Worm (Caenorhabditis elegans) whole organism, L3 larva: ENCODE results near the gene nspd-2.

ENCODE experiments used
- R02D3.7 ChIP-seq: fragments of 150-350 bp; optimal IDR thresholded peaks from 2 replicates; lab custom pipeline; 2014; ENCODE audit warnings: missing biosample characterization, missing genetic modification characterization
- ZK546.5 ChIP-seq: sonication (generic microtip); optimal IDR thresholded peaks from 2 replicates; lab custom pipeline; 2017; ENCODE audit warnings: missing biosample characterization, missing genetic modification characterization
- aly-2 ChIP-seq: fragments of 150-350 bp; optimal IDR thresholded peaks from 2 replicates; lab custom pipeline; 2014; ENCODE audit warnings: missing biosample characterization, missing genetic modification characterization
- ama-1 ChIP-seq: fragments of 150-350 bp; optimal IDR thresholded peaks from 2 replicates; lab custom pipeline; 2018
- ceh-16 ChIP-seq: sonication (generic microtip); optimal IDR thresholded peaks from 2 replicates; lab custom pipeline; 2017; ENCODE audit warnings: missing biosample characterization, missing genetic modification characterization
- ceh-82 ChIP-seq: fragments of 150-350 bp; optimal IDR thresholded peaks from 2 replicates; lab custom pipeline; 2014; ENCODE audit warnings: missing biosample characterization, missing genetic modification characterization
- daf-12 ChIP-seq: fragments of 150-350 bp; optimal IDR thresholded peaks from 2 replicates; lab custom pipeline; 2014; ENCODE audit warnings: missing biosample characterization, missing genetic modification reagents, missing genetic modification characterization
- egl-27 ChIP-seq: sonication (generic microtip); optimal IDR thresholded peaks from 4 replicates; lab custom pipeline; 2017; ENCODE audit warnings: missing biosample characterization, missing genetic modification reagents, missing genetic modification characterization
- egl-5 ChIP-seq: fragments of 150-350 bp; optimal IDR thresholded peaks from 2 replicates; lab custom pipeline; 2017; ENCODE audit warnings: missing biosample characterization, missing genetic modification reagents, missing genetic modification characterization, inconsistent platforms
- elt-1 ChIP-seq: fragments of 150-350 bp; optimal IDR thresholded peaks from 2 replicates; lab custom pipeline; 2014; ENCODE audit warnings: missing biosample characterization, missing genetic modification characterization
- elt-2 ChIP-seq: sonication (generic microtip); optimal IDR thresholded peaks from 2 replicates; lab custom pipeline; 2016; ENCODE audit warnings: missing genetic modification reagents, mild to moderate bottlenecking, missing genetic modification characterization, missing compliant biosample characterization
- elt-3 ChIP-seq, 3 experiments: fragments of 150-350 bp in 1 of 3; sonication (generic microtip) in 2 of 3; optimal IDR thresholded peaks; 2 replicates in 2 of 3; 4 replicates in 1 of 3; lab custom pipeline; 2014 to 2017; ENCODE audit warnings: missing biosample characterization in 3 of 3, missing genetic modification characterization in 3 of 3
- fkh-10 ChIP-seq: sonication (generic microtip); optimal IDR thresholded peaks from 2 replicates; lab custom pipeline; 2017; ENCODE audit warnings: missing biosample characterization, missing genetic modification reagents, missing genetic modification characterization
- fkh-2 ChIP-seq: fragments of 150-350 bp; optimal IDR thresholded peaks from 2 replicates; lab custom pipeline; 2014; ENCODE audit warnings: missing biosample characterization, missing genetic modification reagents, missing genetic modification characterization
- fos-1 ChIP-seq: fragments of 150-350 bp; optimal IDR thresholded peaks from 2 replicates; lab custom pipeline; 2014; ENCODE audit warnings: missing biosample characterization, missing genetic modification characterization
- hmg-11 ChIP-seq: sonication (generic microtip); optimal IDR thresholded peaks from 2 replicates; lab custom pipeline; 2016; ENCODE audit warnings: missing genetic modification characterization, missing compliant biosample characterization
- lin-15B ChIP-seq: fragments of 150-350 bp; optimal IDR thresholded peaks from 2 replicates; lab custom pipeline; 2014; ENCODE audit warnings: missing biosample characterization, missing genetic modification characterization
- lin-39 ChIP-seq: fragments of 150-350 bp; optimal IDR thresholded peaks from 2 replicates; lab custom pipeline; 2018; ENCODE audit warnings: missing biosample characterization, missing genetic modification reagents, missing genetic modification characterization
- lsy-12 ChIP-seq: sonication (generic microtip); optimal IDR thresholded peaks from 2 replicates; lab custom pipeline; 2016; ENCODE audit warnings: mild to moderate bottlenecking, missing genetic modification characterization, missing compliant biosample characterization
- mdl-1 ChIP-seq: fragments of 150-350 bp; optimal IDR thresholded peaks from 2 replicates; lab custom pipeline; 2014; ENCODE audit warnings: missing biosample characterization, missing genetic modification characterization
- mml-1 ChIP-seq: fragments of 150-350 bp; sonication (generic microtip); optimal IDR thresholded peaks from 3 replicates; lab custom pipeline; 2014; ENCODE audit warnings: missing biosample characterization, missing genetic modification characterization
- nfya-1 ChIP-seq: sonication (generic microtip); optimal IDR thresholded peaks from 2 replicates; lab custom pipeline; 2017; ENCODE audit warnings: missing genetic modification characterization, mild to moderate bottlenecking, missing compliant biosample characterization, antibody characterized with exemption, moderate library complexity; ENCODE audit not compliant: insufficient read depth
- nhr-11 ChIP-seq: fragments of 150-350 bp; optimal IDR thresholded peaks from 2 replicates; lab custom pipeline; 2014; ENCODE audit warnings: missing biosample characterization, missing genetic modification characterization
- nhr-12 ChIP-seq: fragments of 150-350 bp; optimal IDR thresholded peaks from 2 replicates; lab custom pipeline; 2014; ENCODE audit warnings: missing biosample characterization, missing genetic modification characterization
- nhr-23 ChIP-seq: fragments of 150-350 bp; optimal IDR thresholded peaks from 2 replicates; lab custom pipeline; 2014; ENCODE audit warnings: missing biosample characterization, missing genetic modification reagents, missing genetic modification characterization
- nhr-237 ChIP-seq: fragments of 150-350 bp; optimal IDR thresholded peaks from 2 replicates; lab custom pipeline; 2014; ENCODE audit warnings: missing biosample characterization, missing genetic modification characterization
- nhr-25 ChIP-seq: sonication (generic microtip); optimal IDR thresholded peaks from 2 replicates; lab custom pipeline; 2017; ENCODE audit warnings: missing biosample characterization, missing genetic modification characterization
- nhr-67 ChIP-seq: fragments of 150-350 bp; optimal IDR thresholded peaks from 2 replicates; lab custom pipeline; 2014; ENCODE audit warnings: missing biosample characterization, missing genetic modification characterization
- nhr-76 ChIP-seq: fragments of 150-350 bp; sonication (generic microtip); optimal IDR thresholded peaks from 5 replicates; lab custom pipeline; 2014; ENCODE audit warnings: missing biosample characterization, missing genetic modification characterization
- nhr-77 ChIP-seq: fragments of 150-350 bp; optimal IDR thresholded peaks from 2 replicates; lab custom pipeline; 2014; ENCODE audit warnings: missing biosample characterization, missing genetic modification characterization
- pha-4 ChIP-seq: fragments of 150-350 bp; optimal IDR thresholded peaks from 2 replicates; lab custom pipeline; 2014; ENCODE audit warnings: missing biosample characterization, missing genetic modification reagents, missing genetic modification characterization
- pqm-1 ChIP-seq: fragments of 150-350 bp; optimal IDR thresholded peaks from 2 replicates; lab custom pipeline; 2017; ENCODE audit warnings: missing biosample characterization, missing genetic modification characterization, inconsistent platforms
- sea-2 ChIP-seq: fragments of 150-350 bp; sonication (generic microtip); optimal IDR thresholded peaks from 4 replicates; lab custom pipeline; 2014; ENCODE audit warnings: missing biosample characterization, missing genetic modification reagents, missing genetic modification characterization
- snpc-4 ChIP-seq: fragments of 150-350 bp; optimal IDR thresholded peaks from 2 replicates; lab custom pipeline; 2014; ENCODE audit warnings: missing biosample characterization, missing genetic modification characterization
- tbx-2 ChIP-seq: sonication (generic microtip); optimal IDR thresholded peaks from 2 replicates; lab custom pipeline; 2016; ENCODE audit warnings: mild to moderate bottlenecking, missing genetic modification characterization, missing compliant biosample characterization
- ztf-11 ChIP-seq: fragments of 150-350 bp; optimal IDR thresholded peaks from 2 replicates; lab custom pipeline; 2014; ENCODE audit warnings: missing biosample characterization, missing genetic modification characterization
- ztf-4 ChIP-seq: fragments of 150-350 bp; optimal IDR thresholded peaks from 2 replicates; lab custom pipeline; 2014; ENCODE audit warnings: missing biosample characterization, missing genetic modification characterization

nspd-2 gene

ce11 chrIV:9854952-9855351 lies 11.1 kb downstream of the nspd-2 start:
- peak; percentile 73 for TF ChIP-seq pha-4 (tag; lab: Kevin White, UChicago)
- no peak for TF ChIP-seq aly-2 (tag; lab: Kevin White, UChicago)
- peak; percentile 64 for TF ChIP-seq elt-2
- TF ChIP-seq nhr-67 (tag; lab: Kevin White, UChicago), result no peak
- TF ChIP-seq pqm-1, result peak; percentile 39

ce11 chrIV:9855712-9856111 lies 11.9 kb downstream of the nspd-2 start, which contains the start of gene K07F5.12:
Gene K07F5.12 (plus strand): TSS chrIV:9856012.
- no peak for TF ChIP-seq nhr-12 (tag; lab: Kevin White, UChicago)
- no peak for TF ChIP-seq egl-27 (tag; lab: Kevin White, UChicago)
- TF ChIP-seq mdl-1 (tag; lab: Kevin White, UChicago), result no peak
- no peak for TF ChIP-seq elt-3 (tag; optimal IDR thresholded peaks at IDR 0.05; lab: Kevin White, UChicago)
- no peak for TF ChIP-seq fkh-2
- no peak for TF ChIP-seq daf-12 (tag; lab: Kevin White, UChicago)
- TF ChIP-seq ztf-11 (tag; lab: Kevin White, UChicago), result no peak
- TF ChIP-seq ztf-4 (tag; lab: Kevin White, UChicago), result no peak
- TF ChIP-seq lin-15B (tag; lab: Kevin White, UChicago), result no peak
- no peak for TF ChIP-seq hmg-11 (tag; lab: Kevin White, UChicago)
- TF ChIP-seq snpc-4 (tag; lab: Kevin White, UChicago), result no peak
- no peak for TF ChIP-seq ceh-82 (tag; lab: Kevin White, UChicago)
- TF ChIP-seq lsy-12 (tag; lab: Kevin White, UChicago), result no peak
- TF ChIP-seq nhr-77 (tag; lab: Kevin White, UChicago), result no peak
- no peak for TF ChIP-seq nhr-237
- TF ChIP-seq nhr-76 (tag; lab: Kevin White, UChicago), result no peak
- no peak for TF ChIP-seq nfya-1 (tag; lab: Kevin White, UChicago)
- no peak for TF ChIP-seq sea-2
- TF ChIP-seq lin-39 (tag; lab: Kevin White, UChicago), result no peak
- no peak for TF ChIP-seq ceh-16 (tag; lab: Kevin White, UChicago)
- TF ChIP-seq, all 47 proteins: peak for 0

- TF ChIP-seq nhr-67 (tag; lab: Kevin White, UChicago), result no peak
- TF ChIP-seq nhr-25 (tag; lab: Kevin White, UChicago), result peak; percentile 20
- TF ChIP-seq egl-5 (tag; lab: Kevin White, UChicago), result no peak
- TF ChIP-seq lsy-12 (tag; lab: Kevin White, UChicago), result no peak
- no peak for TF ChIP-seq nhr-12 (tag; lab: Kevin White, UChicago)
- no peak for TF ChIP-seq ama-1 (lab: Kevin White, UChicago)
- TF ChIP-seq nfya-1 (tag; lab: Kevin White, UChicago), result peak; percentile 50
- peak; percentile 82 for TF ChIP-seq pha-4 (tag; lab: Kevin White, UChicago)
- no peak for TF ChIP-seq tbx-2 (tag; lab: Kevin White, UChicago)
- TF ChIP-seq nhr-76 (tag; lab: Kevin White, UChicago), result no peak
- no peak for TF ChIP-seq daf-12 (tag; lab: Kevin White, UChicago)
- no peak for TF ChIP-seq ZK546.5 (tag; lab: Kevin White, UChicago)
- TF ChIP-seq R02D3.7 (tag; lab: Kevin White, UChicago), result no peak
- no peak for TF ChIP-seq fos-1 (tag; lab: Kevin White, UChicago)
- peak; percentile 0 for TF ChIP-seq pqm-1
- TF ChIP-seq egl-27 (tag; lab: Kevin White, UChicago), result no peak
- TF ChIP-seq nhr-11 (tag; lab: Kevin White, UChicago), result no peak
- no peak for TF ChIP-seq elt-1 (tag; lab: Kevin White, UChicago)
- TF ChIP-seq lin-15B (tag; lab: Kevin White, UChicago), result peak; percentile 59
- no peak for TF ChIP-seq mml-1
- no peak for TF ChIP-seq ceh-82 (tag; lab: Kevin White, UChicago)
- TF ChIP-seq nhr-23 (tag; lab: Kevin White, UChicago), result no peak
- no peak for TF ChIP-seq aly-2 (tag; lab: Kevin White, UChicago)
- TF ChIP-seq elt-3 (tag; optimal IDR thresholded peaks at IDR 0.05; lab: Kevin White, UChicago), result no peak
- peak; percentile 20 for TF ChIP-seq elt-2
- no peak for TF ChIP-seq sea-2
- no peak for TF ChIP-seq lin-39 (tag; lab: Kevin White, UChicago)
- no peak for TF ChIP-seq fkh-10 (GFP tag; lab: Kevin White, UChicago)
Measured at ce11 chrIV:9857952-9858488, 14.2 kb downstream of the nspd-2 start, which contains the start of gene npp-1. Gene npp-1 (plus strand): TSS chrIV:9858488.
